Fruit fly (Drosophila melanogaster) whole organism, embryonic: ENCODE data around the gene CG13385.

Source experiments
- Ada2b ChIP-seq: fragments of 200-800 bp; sonication (Bioruptor generic); IDR thresholded peaks from 2 replicates; pipeline ENCODE4 v1.3.6; 2022; ENCODE audit warnings: missing biosample characterization, missing genetic modification characterization
- Atf-2 ChIP-seq: fragments of 200-800 bp; sonication (Bioruptor generic); optimal IDR thresholded peaks from 2 replicates; lab custom pipeline; 2016; ENCODE audit warnings: missing biosample characterization, missing genetic modification characterization
- CG1024 ChIP-seq: fragments of 200-800 bp; sonication (Bioruptor generic); IDR thresholded peaks from 2 replicates; pipeline ENCODE4 v1.3.6; 2022; ENCODE audit warnings: missing biosample characterization, missing genetic modification characterization
- CG10959 ChIP-seq: fragments of 200-800 bp; sonication (Bioruptor generic); IDR thresholded peaks from 2 replicates; pipeline ENCODE4 v1.3.6; 2022; ENCODE audit warnings: missing biosample characterization, missing genetic modification characterization
- CG11504 ChIP-seq: fragments of 200-800 bp; sonication (Bioruptor generic); optimal IDR thresholded peaks from 3 replicates; lab custom pipeline; 2019; ENCODE audit warnings: missing biosample characterization, mild to moderate bottlenecking, missing genetic modification characterization, moderate library complexity
- CG11560 ChIP-seq: fragments of 200-800 bp; sonication (Bioruptor generic); IDR thresholded peaks from 3 replicates; pipeline ENCODE4 v1.3.6; 2022; ENCODE audit warnings: missing biosample characterization, missing genetic modification characterization
- CG12942 ChIP-seq: fragments of 200-800 bp; sonication (Bioruptor generic); optimal IDR thresholded peaks from 3 replicates; lab custom pipeline; 2016; ENCODE audit warnings: missing biosample characterization, missing genetic modification characterization
- CG16815 ChIP-seq: fragments of 200-800 bp; sonication (Bioruptor generic); optimal IDR thresholded peaks from 3 replicates; lab custom pipeline; 2017; ENCODE audit warnings: missing biosample characterization, mild to moderate bottlenecking, missing genetic modification characterization
- CG16863 ChIP-seq: fragments of 200-800 bp; sonication (Bioruptor generic); optimal IDR thresholded peaks from 3 replicates; lab custom pipeline; 2016; ENCODE audit warnings: missing biosample characterization, missing genetic modification characterization
- CG17328 ChIP-seq: fragments of 200-800 bp; sonication (Bioruptor generic); IDR thresholded peaks from 2 replicates; pipeline ENCODE4 v1.3.6; 2022; ENCODE audit warnings: missing biosample characterization, missing genetic modification characterization
- CG17359 ChIP-seq: fragments of 200-800 bp; sonication (Bioruptor generic); optimal IDR thresholded peaks from 3 replicates; lab custom pipeline; 2018; ENCODE audit warnings: missing biosample characterization, mild to moderate bottlenecking, missing genetic modification characterization, moderate library complexity
- CG17385 ChIP-seq: fragments of 200-800 bp; sonication (Bioruptor generic); optimal IDR thresholded peaks from 3 replicates; lab custom pipeline; 2018; ENCODE audit warnings: missing biosample characterization, mild to moderate bottlenecking, missing genetic modification characterization
- CG1792 ChIP-seq: fragments of 200-800 bp; sonication (Bioruptor generic); optimal IDR thresholded peaks from 2 replicates; lab custom pipeline; 2016; ENCODE audit warnings: missing biosample characterization, missing genetic modification characterization
- CG18764 ChIP-seq: fragments of 200-800 bp; sonication (Bioruptor generic); optimal IDR thresholded peaks from 3 replicates; lab custom pipeline; 2016; ENCODE audit warnings: missing biosample characterization, missing genetic modification characterization
- CG2202 ChIP-seq: fragments of 200-800 bp; sonication (Bioruptor generic); optimal IDR thresholded peaks from 2 replicates; lab custom pipeline; 2018; ENCODE audit warnings: missing biosample characterization, mild to moderate bottlenecking, missing genetic modification characterization
- CG2712 ChIP-seq: fragments of 200-800 bp; optimal IDR thresholded peaks from 3 replicates; lab custom pipeline; 2019; ENCODE audit warnings: missing biosample characterization, mild to moderate bottlenecking, missing genetic modification characterization, moderate library complexity
- CG3281 ChIP-seq: fragments of 200-800 bp; sonication (Bioruptor generic); optimal IDR thresholded peaks from 3 replicates; lab custom pipeline; 2017; ENCODE audit warnings: missing biosample characterization, mild to moderate bottlenecking, missing genetic modification characterization
- CG33557 ChIP-seq: fragments of 200-800 bp; sonication (Bioruptor generic); optimal IDR thresholded peaks from 2 replicates; lab custom pipeline; 2019; ENCODE audit warnings: missing biosample characterization, mild to moderate bottlenecking, missing genetic modification characterization, moderate library complexity
- CG3726 ChIP-seq: fragments of 200-800 bp; sonication (Bioruptor generic); IDR thresholded peaks from 3 replicates; pipeline ENCODE4, ENCODE4 v1.3.6; 2022; ENCODE audit warnings: missing biosample characterization, missing genetic modification characterization
- CG3995 ChIP-seq: fragments of 200-800 bp; sonication (Bioruptor generic); optimal IDR thresholded peaks from 3 replicates; lab custom pipeline; 2016; ENCODE audit warnings: missing biosample characterization, missing genetic modification characterization
- CG4282 ChIP-seq: fragments of 200-800 bp; sonication (Bioruptor generic); optimal IDR thresholded peaks from 2 replicates; lab custom pipeline; 2016; ENCODE audit warnings: missing biosample characterization, missing genetic modification characterization
- CG9215 ChIP-seq: fragments of 200-800 bp; sonication (Bioruptor generic); IDR thresholded peaks from 2 replicates; pipeline ENCODE4 v1.3.6; 2022; ENCODE audit warnings: missing biosample characterization, missing genetic modification characterization
- CG9727 ChIP-seq: fragments of 200-800 bp; sonication (Bioruptor generic); optimal IDR thresholded peaks from 3 replicates; lab custom pipeline; 2017; ENCODE audit warnings: missing biosample characterization, mild to moderate bottlenecking, missing genetic modification characterization
- CG9797 ChIP-seq: fragments of 200-800 bp; sonication (Bioruptor generic); optimal IDR thresholded peaks from 3 replicates; lab custom pipeline; 2018; ENCODE audit warnings: missing biosample characterization, mild to moderate bottlenecking, missing genetic modification characterization
- Dbx ChIP-seq: fragments of 200-800 bp; sonication (Bioruptor generic); IDR thresholded peaks from 3 replicates; pipeline ENCODE4 v1.3.6; 2022; ENCODE audit warnings: missing biosample characterization, missing genetic modification characterization
- Dip3 ChIP-seq: fragments of 200-800 bp; sonication (Bioruptor generic); optimal IDR thresholded peaks from 3 replicates; lab custom pipeline; 2016; ENCODE audit warnings: missing biosample characterization, missing genetic modification characterization
- HmgZ ChIP-seq: fragments of 200-800 bp; sonication (Bioruptor generic); optimal IDR thresholded peaks from 2 replicates; lab custom pipeline; 2018; ENCODE audit warnings: missing biosample characterization, mild to moderate bottlenecking, missing genetic modification characterization
- Med ChIP-seq: fragments of 200-800 bp; sonication (Bioruptor generic); peaks from one replicate; lab custom pipeline; 2016; ENCODE audit warnings: missing biosample characterization, missing genetic modification characterization, mild to moderate bottlenecking, inconsistent platforms, moderate library complexity
- Mrtf ChIP-seq: fragments of 200-800 bp; sonication (Bioruptor generic); IDR thresholded peaks from 3 replicates; pipeline ENCODE4 v1.3.6; 2022; ENCODE audit warnings: missing biosample characterization, missing genetic modification characterization
- TFAM ChIP-seq: fragments of 200-800 bp; sonication (Bioruptor generic); optimal IDR thresholded peaks from 2 replicates; lab custom pipeline; 2017; ENCODE audit warnings: missing biosample characterization, missing genetic modification characterization, inconsistent platforms
- cad ChIP-seq: fragments of >200 bp; optimal IDR thresholded peaks from 2 replicates; lab custom pipeline; 2017; ENCODE audit warnings: missing biosample characterization, missing genetic modification characterization
- corto ChIP-seq: fragments of 200-800 bp; sonication (Bioruptor generic); optimal IDR thresholded peaks from 2 replicates; lab custom pipeline; 2016; ENCODE audit warnings: missing biosample characterization, mild to moderate bottlenecking, missing genetic modification characterization, moderate library complexity
- disco-r ChIP-seq: fragments of 200-800 bp; sonication (Bioruptor generic); optimal IDR thresholded peaks from 2 replicates; lab custom pipeline; 2016; ENCODE audit warnings: missing biosample characterization, missing genetic modification characterization
- en ChIP-seq: fragments of 200-800 bp; sonication (Bioruptor generic); optimal IDR thresholded peaks from 2 replicates; lab custom pipeline; 2016; ENCODE audit warnings: missing biosample characterization, missing genetic modification characterization
- ewg ChIP-seq: fragments of 200-800 bp; sonication (Bioruptor generic); optimal IDR thresholded peaks from 3 replicates; lab custom pipeline; 2017; ENCODE audit warnings: mild to moderate bottlenecking, missing biosample characterization, missing genetic modification reagents, missing genetic modification characterization
- fd102C ChIP-seq: fragments of 200-800 bp; sonication (Bioruptor generic); optimal IDR thresholded peaks from 2 replicates; lab custom pipeline; 2018; ENCODE audit warnings: missing biosample characterization, mild to moderate bottlenecking, missing genetic modification characterization, moderate library complexity
- fd96Cb ChIP-seq: fragments of 200-800 bp; sonication (Bioruptor generic); optimal IDR thresholded peaks from 2 replicates; lab custom pipeline; 2018; ENCODE audit warnings: missing biosample characterization, mild to moderate bottlenecking, missing genetic modification characterization, moderate library complexity
- fru ChIP-seq: fragments of >200 bp; optimal IDR thresholded peaks from 2 replicates; lab custom pipeline; 2017
- grau ChIP-seq: fragments of 200-800 bp; optimal IDR thresholded peaks from 3 replicates; lab custom pipeline; 2019; ENCODE audit warnings: missing biosample characterization, mild to moderate bottlenecking, missing genetic modification characterization, moderate library complexity
- h ChIP-seq: fragments of >200 bp; optimal IDR thresholded peaks from 2 replicates; lab custom pipeline; 2017
- ind ChIP-seq: fragments of 200-800 bp; sonication (Bioruptor generic); optimal IDR thresholded peaks from 3 replicates; lab custom pipeline; 2016; ENCODE audit warnings: missing biosample characterization, missing genetic modification characterization
- lmd ChIP-seq: fragments of 200-800 bp; sonication (Bioruptor generic); IDR thresholded peaks from 2 replicates; pipeline ENCODE4 v1.3.6; 2022; ENCODE audit warnings: missing biosample characterization, missing genetic modification characterization
- mirr ChIP-seq: fragments of 200-800 bp; sonication (Bioruptor generic); optimal IDR thresholded peaks from 3 replicates; lab custom pipeline; 2018; ENCODE audit warnings: missing biosample characterization, mild to moderate bottlenecking, missing genetic modification characterization
- p53 ChIP-seq: fragments of 200-800 bp; sonication (Bioruptor generic); optimal IDR thresholded peaks from 2 replicates; lab custom pipeline; 2016; ENCODE audit warnings: missing biosample characterization, missing genetic modification characterization
- pb ChIP-seq: fragments of 200-800 bp; sonication (Bioruptor generic); optimal IDR thresholded peaks from 3 replicates; lab custom pipeline; 2016; ENCODE audit warnings: missing biosample characterization, missing genetic modification characterization
- repo ChIP-seq: fragments of 200-800 bp; sonication (Bioruptor generic); optimal IDR thresholded peaks from 2 replicates; lab custom pipeline; 2016; ENCODE audit warnings: missing biosample characterization, missing genetic modification characterization
- ro ChIP-seq: fragments of 200-800 bp; sonication (Bioruptor generic); IDR thresholded peaks from 2 replicates; pipeline ENCODE4 v1.3.6; 2022; ENCODE audit warnings: missing biosample characterization, missing genetic modification characterization
- slbo ChIP-seq: fragments of 200-800 bp; sonication (Bioruptor generic); IDR thresholded peaks from 2 replicates; pipeline ENCODE4 v1.3.6; 2022; ENCODE audit warnings: missing biosample characterization, missing genetic modification characterization
- sob ChIP-seq: fragments of 200-800 bp; sonication (Bioruptor generic); IDR thresholded peaks from 2 replicates; pipeline ENCODE4 v1.3.6; 2022; ENCODE audit warnings: missing biosample characterization, missing genetic modification characterization
- sr ChIP-seq: fragments of 200-800 bp; sonication (Bioruptor generic); IDR thresholded peaks from 3 replicates; pipeline ENCODE4 v1.3.6; 2022; ENCODE audit warnings: missing biosample characterization, missing genetic modification characterization
- stc ChIP-seq: fragments of 200-800 bp; sonication (Bioruptor generic); IDR thresholded peaks from 2 replicates; pipeline ENCODE4 v1.3.6; 2022; ENCODE audit warnings: missing biosample characterization, missing genetic modification characterization
- stwl ChIP-seq: fragments of 200-800 bp; sonication (Bioruptor generic); optimal IDR thresholded peaks from 3 replicates; lab custom pipeline; 2018; ENCODE audit warnings: missing biosample characterization, mild to moderate bottlenecking, missing genetic modification characterization, moderate library complexity
- tna ChIP-seq: fragments of 200-800 bp; sonication (Bioruptor generic); IDR thresholded peaks from 2 replicates; pipeline ENCODE4 v1.3.6; 2022; ENCODE audit warnings: missing biosample characterization, missing genetic modification characterization; ENCODE audit not compliant: partially characterized antibody
- wek ChIP-seq: fragments of 200-800 bp; sonication (Bioruptor generic); optimal IDR thresholded peaks from 3 replicates; lab custom pipeline; 2018; ENCODE audit warnings: missing biosample characterization, mild to moderate bottlenecking, missing genetic modification characterization, moderate library complexity

CG13385 gene

DNA sequence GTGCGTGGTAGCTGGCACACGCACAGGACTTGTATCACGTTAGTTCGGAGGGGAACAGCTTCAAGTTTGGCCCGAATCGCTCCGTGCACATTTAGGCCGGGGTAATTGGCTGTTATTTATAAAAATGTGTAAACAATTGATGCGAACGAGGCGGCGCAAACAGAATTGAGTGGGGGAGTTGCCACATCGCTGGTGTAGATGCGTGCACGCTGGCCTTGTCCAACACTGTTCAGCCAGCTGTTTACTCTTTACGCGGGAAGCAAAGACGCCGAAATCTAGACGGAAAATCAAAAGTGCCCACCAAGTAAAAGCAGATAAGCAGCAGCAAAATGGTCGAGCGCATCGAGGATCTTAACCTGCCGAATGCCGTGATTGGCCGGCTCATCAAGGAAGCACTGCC is 40.7 kb downstream of the CG13385 start, which contains the start of the genes D12 and Chrac-14 (continued):
- TF ChIP-seq grau (tag; lab: Kevin White, UChicago), result no peak
- no peak for TF ChIP-seq fd102C
- TF ChIP-seq CG3726 (GFP tag; lab: Robert Waterston, UW), result no peak
- TF ChIP-seq pb (GFP tag; lab: Kevin White, UChicago), result no peak
- TF ChIP-seq CG33557, result no peak
- TF ChIP-seq CG1024 (GFP tag; lab: Robert Waterston, UW), result no peak
- TF ChIP-seq CG3281 (GFP tag; lab: Kevin White, UChicago), result no peak
- no peak; the same call in 2 of the 3 replicates for TF ChIP-seq Dbx (GFP tag; lab: Robert Waterston, UW)
- TF ChIP-seq Ada2b (GFP tag; lab: Robert Waterston, UW), result no peak
- peak; percentile 92 for TF ChIP-seq CG3995 (GFP tag; lab: Kevin White, UChicago)
- TF ChIP-seq CG2202 (tag; lab: Kevin White, UChicago), result no peak
- TF ChIP-seq tna (GFP tag; lab: Robert Waterston, UW), result no peak
- TF ChIP-seq Atf-2 (GFP tag; lab: Kevin White, UChicago), result no peak
- TF ChIP-seq stc, result no peak
- TF ChIP-seq CG1792 (GFP tag; lab: Kevin White, UChicago), result no peak
- TF ChIP-seq CG17328, result no peak
- TF ChIP-seq CG17359 (tag; lab: Kevin White, UChicago), result no peak
- no peak for TF ChIP-seq CG18764 (GFP tag; lab: Kevin White, UChicago)
- no peak for TF ChIP-seq CG10959 (GFP tag; lab: Robert Waterston, UW)
- peak; percentile 18 for TF ChIP-seq HmgZ (tag; lab: Kevin White, UChicago)
- TF ChIP-seq ind (GFP tag; lab: Kevin White, UChicago), result peak; percentile 25
- no peak for TF ChIP-seq CG12942 (GFP tag; lab: Kevin White, UChicago)
- TF ChIP-seq CG17385 (GFP tag; lab: Kevin White, UChicago), result no peak
- no peak for TF ChIP-seq corto (GFP tag; lab: Kevin White, UChicago)
- TF ChIP-seq CG2712 (tag; lab: Kevin White, UChicago), result no peak
- no peak for TF ChIP-seq fd96Cb (tag; lab: Kevin White, UChicago)
- no peak for TF ChIP-seq h (lab: Kevin White, UChicago)
- no peak for TF ChIP-seq cad (GFP tag; lab: Kevin White, UChicago)
- TF ChIP-seq CG9215 (GFP tag; lab: Robert Waterston, UW), result no peak
- TF ChIP-seq p53 (GFP tag; lab: Kevin White, UChicago), result no peak
- TF ChIP-seq CG4282, result peak; percentile 0
- no peak for TF ChIP-seq ro (GFP tag; lab: Robert Waterston, UW)
- no peak for TF ChIP-seq disco-r
- TF ChIP-seq CG9727, result no peak
- no peak for TF ChIP-seq Med (GFP tag; lab: Kevin White, UChicago)
- TF ChIP-seq ewg, result peak; percentile 37
- no peak for TF ChIP-seq CG9797 (GFP tag; lab: Kevin White, UChicago)
- TF ChIP-seq wek (GFP tag; lab: Kevin White, UChicago), result no peak
- TF ChIP-seq Mrtf, result no peak
- no peak; the same call in 1 of the 2 replicates for TF ChIP-seq lmd (GFP tag; lab: Robert Waterston, UW)
- peak; percentile 69; the same call in 1 of the 2 replicates for TF ChIP-seq sob (GFP tag; lab: Robert Waterston, UW)
- no peak for TF ChIP-seq fru
- no peak for TF ChIP-seq en (GFP tag; lab: Kevin White, UChicago)
- no peak for TF ChIP-seq repo (GFP tag; lab: Kevin White, UChicago)
- no peak for TF ChIP-seq TFAM (GFP tag; lab: Kevin White, UChicago)
- no peak for TF ChIP-seq mirr (GFP tag; lab: Kevin White, UChicago)
- TF ChIP-seq CG11560, result no peak
- peak; percentile 68 for TF ChIP-seq stwl
- TF ChIP-seq CG16863 (GFP tag; lab: Kevin White, UChicago), result no peak
- no peak for TF ChIP-seq sr
- TF ChIP-seq Dip3 (GFP tag; lab: Kevin White, UChicago), result no peak
- peak; percentile 37; the same call in 1 of the 2 replicates for TF ChIP-seq slbo (GFP tag; lab: Robert Waterston, UW)
- TF ChIP-seq CG16815, result no peak
- TF ChIP-seq CG11504 (tag; lab: Kevin White, UChicago), result no peak
